Worm (Caenorhabditis elegans) whole organism, late embryonic: Measurements from ENCODE around the gene mog-4.

Experiments
- C08G9.2 ChIP-seq: sonication (generic microtip); optimal IDR thresholded peaks from 2 replicates; lab custom pipeline; 2016; ENCODE audit warnings: mild to moderate bottlenecking, missing genetic modification characterization, moderate library complexity, missing compliant biosample characterization
- F13H6.1 ChIP-seq: sonication (generic microtip); optimal IDR thresholded peaks from 2 replicates; lab custom pipeline; 2016; ENCODE audit warnings: missing genetic modification characterization, missing compliant biosample characterization
- K09A11.1 ChIP-seq: sonication (generic microtip); optimal IDR thresholded peaks from 2 replicates; lab custom pipeline; 2017; ENCODE audit warnings: antibody characterized with exemption, mild to moderate bottlenecking, missing genetic modification characterization, missing compliant biosample characterization; ENCODE audit not compliant: insufficient read depth
- T23F11.4 ChIP-seq: fragments of 200-800 bp; sonication (Bioruptor generic); optimal IDR thresholded peaks from 2 replicates; lab custom pipeline; 2018; ENCODE audit warnings: mild to moderate bottlenecking, missing genetic modification characterization, missing compliant biosample characterization
- Y22D7AL.16 ChIP-seq: sonication (generic microtip); optimal IDR thresholded peaks from 2 replicates; lab custom pipeline; 2016; ENCODE audit warnings: missing genetic modification characterization, missing compliant biosample characterization
- ahr-1 ChIP-seq: sonication (generic microtip); optimal IDR thresholded peaks from 2 replicates; lab custom pipeline; 2016; ENCODE audit warnings: missing genetic modification characterization, missing compliant biosample characterization
- ama-1 ChIP-seq: fragments of 150-350 bp; optimal IDR thresholded peaks from 2 replicates; lab custom pipeline; 2014
- ceh-18 ChIP-seq: sonication (generic microtip); optimal IDR thresholded peaks from 2 replicates; lab custom pipeline; 2016; ENCODE audit warnings: missing genetic modification characterization, missing compliant biosample characterization
- ceh-19 ChIP-seq: fragments of 200-800 bp; sonication (Bioruptor generic); optimal IDR thresholded peaks from 2 replicates; lab custom pipeline; 2018; ENCODE audit warnings: mild to moderate bottlenecking, missing genetic modification characterization, missing compliant biosample characterization
- ceh-2 ChIP-seq: sonication (generic microtip); optimal IDR thresholded peaks from 2 replicates; lab custom pipeline; 2016; ENCODE audit warnings: missing genotype, missing genetic modification characterization, missing compliant biosample characterization
- ceh-24 ChIP-seq: sonication (generic microtip); optimal IDR thresholded peaks from 2 replicates; lab custom pipeline; 2016; ENCODE audit warnings: mild to moderate bottlenecking, missing genetic modification characterization, missing compliant biosample characterization
- ceh-30 ChIP-seq: fragments of 150-350 bp; optimal IDR thresholded peaks from 2 replicates; lab custom pipeline; 2014; ENCODE audit warnings: missing biosample characterization, missing genetic modification characterization
- ceh-31 ChIP-seq: sonication (generic microtip); optimal IDR thresholded peaks from 2 replicates; lab custom pipeline; 2016; ENCODE audit warnings: missing genetic modification characterization, missing compliant biosample characterization
- ceh-45 ChIP-seq: fragments of 200-800 bp; sonication (Bioruptor generic); IDR thresholded peaks from 2 replicates; pipeline ENCODE4 v1.3.6; 2022; ENCODE audit warnings: missing genetic modification reagents, missing genetic modification characterization, missing compliant biosample characterization
- ceh-48 ChIP-seq: sonication (generic microtip); optimal IDR thresholded peaks from 2 replicates; lab custom pipeline; 2016; ENCODE audit warnings: missing genetic modification characterization, inconsistent platforms, missing compliant biosample characterization
- ceh-6 ChIP-seq: fragments of 200-800 bp; sonication (Bioruptor generic); optimal IDR thresholded peaks from 2 replicates; lab custom pipeline; 2018; ENCODE audit warnings: mild to moderate bottlenecking, missing genetic modification characterization, missing compliant biosample characterization
- ceh-9 ChIP-seq: sonication (generic microtip); optimal IDR thresholded peaks from 2 replicates; lab custom pipeline; 2016; ENCODE audit warnings: mild to moderate bottlenecking, missing genetic modification characterization, inconsistent platforms, missing compliant biosample characterization
- che-1 ChIP-seq: sonication (generic microtip); optimal IDR thresholded peaks from 2 replicates; lab custom pipeline; 2016; ENCODE audit warnings: mild to moderate bottlenecking, missing genetic modification characterization, missing compliant biosample characterization
- ets-4 ChIP-seq: sonication (generic microtip); optimal IDR thresholded peaks from 2 replicates; lab custom pipeline; 2016; ENCODE audit warnings: missing genetic modification characterization, missing compliant biosample characterization
- eyg-1 ChIP-seq: sonication (generic microtip); optimal IDR thresholded peaks from 2 replicates; lab custom pipeline; 2016; ENCODE audit warnings: missing genotype, missing genetic modification characterization, missing compliant biosample characterization
- fax-1 ChIP-seq: sonication (generic microtip); optimal IDR thresholded peaks from 2 replicates; lab custom pipeline; 2016; ENCODE audit warnings: missing genotype, missing genetic modification characterization, missing compliant biosample characterization
- fkh-6 ChIP-seq: sonication (generic microtip); optimal IDR thresholded peaks from 2 replicates; lab custom pipeline; 2016; ENCODE audit warnings: missing genetic modification characterization, missing compliant biosample characterization
- hlh-13 ChIP-seq: fragments of 200-800 bp; sonication (Bioruptor generic); optimal IDR thresholded peaks from 2 replicates; lab custom pipeline; 2018; ENCODE audit warnings: mild to moderate bottlenecking, missing genetic modification characterization, missing compliant biosample characterization
- hlh-15 ChIP-seq: sonication (generic microtip); optimal IDR thresholded peaks from 2 replicates; lab custom pipeline; 2016; ENCODE audit warnings: missing genetic modification characterization, missing compliant biosample characterization
- hlh-30 ChIP-seq: sonication (generic microtip); optimal IDR thresholded peaks from 2 replicates; lab custom pipeline; 2017; ENCODE audit warnings: antibody characterized with exemption, missing genetic modification characterization, missing compliant biosample characterization; ENCODE audit not compliant: insufficient read depth
- hlh-6 ChIP-seq: sonication (generic microtip); optimal IDR thresholded peaks from 2 replicates; lab custom pipeline; 2016; ENCODE audit warnings: missing genotype, missing genetic modification characterization, missing compliant biosample characterization
- hlh-8 ChIP-seq: sonication (generic microtip); optimal IDR thresholded peaks from 2 replicates; lab custom pipeline; 2016; ENCODE audit warnings: missing genotype, missing genetic modification characterization, missing compliant biosample characterization
- lim-6 ChIP-seq: sonication (generic microtip); optimal IDR thresholded peaks from 2 replicates; lab custom pipeline; 2016; ENCODE audit warnings: missing genetic modification characterization, missing compliant biosample characterization
- lin-11 ChIP-seq: fragments of 200-800 bp; sonication (Bioruptor generic); optimal IDR thresholded peaks from 2 replicates; lab custom pipeline; 2018; ENCODE audit warnings: mild to moderate bottlenecking, missing genetic modification characterization, missing compliant biosample characterization
- madf-2 ChIP-seq: sonication (generic microtip); optimal IDR thresholded peaks from 2 replicates; lab custom pipeline; 2017; ENCODE audit warnings: missing genetic modification characterization, missing compliant biosample characterization
- mec-3 ChIP-seq: sonication (generic microtip); optimal IDR thresholded peaks from 2 replicates; lab custom pipeline; 2016; ENCODE audit warnings: borderline replicate concordance, missing genetic modification characterization, missing compliant biosample characterization
- nfya-1 ChIP-seq: sonication (generic microtip); optimal IDR thresholded peaks from 2 replicates; lab custom pipeline; 2017; ENCODE audit warnings: missing genetic modification characterization, mild to moderate bottlenecking, missing compliant biosample characterization, antibody characterized with exemption, moderate library complexity
- nhr-11 ChIP-seq: fragments of 150-350 bp; optimal IDR thresholded peaks from 2 replicates; lab custom pipeline; 2014; ENCODE audit warnings: missing biosample characterization, missing genetic modification characterization
- npax-4 ChIP-seq: sonication (generic microtip); optimal IDR thresholded peaks from 2 replicates; lab custom pipeline; 2016; ENCODE audit warnings: missing genetic modification characterization, missing compliant biosample characterization
- odd-2 ChIP-seq: sonication (generic microtip); optimal IDR thresholded peaks from 2 replicates; lab custom pipeline; 2017; ENCODE audit warnings: antibody characterized with exemption, mild to moderate bottlenecking, missing genetic modification characterization, missing compliant biosample characterization
- pag-3 ChIP-seq: sonication (generic microtip); optimal IDR thresholded peaks from 2 replicates; lab custom pipeline; 2016; ENCODE audit warnings: missing compliant biosample characterization, missing genetic modification characterization, borderline replicate concordance
- pha-2 ChIP-seq: sonication (generic microtip); optimal IDR thresholded peaks from 2 replicates; lab custom pipeline; 2017; ENCODE audit warnings: mild to moderate bottlenecking, missing genetic modification characterization, missing compliant biosample characterization
- pqm-1 ChIP-seq: sonication (generic microtip); optimal IDR thresholded peaks from 2 replicates; lab custom pipeline; 2016; ENCODE audit warnings: missing genetic modification characterization, missing compliant biosample characterization
- pros-1 ChIP-seq: fragments of 150-350 bp; optimal IDR thresholded peaks from 2 replicates; lab custom pipeline; 2014; ENCODE audit warnings: missing biosample characterization, missing genetic modification reagents, missing genetic modification characterization
- ref-2 ChIP-seq: sonication (generic microtip); optimal IDR thresholded peaks from 2 replicates; lab custom pipeline; 2016; ENCODE audit warnings: missing genetic modification characterization, missing compliant biosample characterization
- rnt-1 ChIP-seq: sonication (generic microtip); optimal IDR thresholded peaks from 2 replicates; lab custom pipeline; 2016; ENCODE audit warnings: missing genetic modification characterization, missing compliant biosample characterization
- syd-9 ChIP-seq: sonication (generic microtip); optimal IDR thresholded peaks from 2 replicates; lab custom pipeline; 2016; ENCODE audit warnings: mild to moderate bottlenecking, missing genetic modification characterization, moderate library complexity, missing compliant biosample characterization
- tbx-2 ChIP-seq: sonication (generic microtip); optimal IDR thresholded peaks from 2 replicates; lab custom pipeline; 2016; ENCODE audit warnings: missing genetic modification characterization, missing compliant biosample characterization
- tbx-7 ChIP-seq: sonication (generic microtip); optimal IDR thresholded peaks from 2 replicates; lab custom pipeline; 2016; ENCODE audit warnings: missing genotype, missing genetic modification characterization, missing compliant biosample characterization
- ttx-3 ChIP-seq: sonication (generic microtip); optimal IDR thresholded peaks from 2 replicates; lab custom pipeline; 2016; ENCODE audit warnings: missing genetic modification reagents, missing genetic modification characterization, missing compliant biosample characterization
- unc-3 ChIP-seq, 2 experiments: fragments of 200-800 bp in 1 of 2; sonication (Bioruptor generic) in 1 of 2; sonication (generic microtip) in 1 of 2; conservative IDR thresholded peaks in 1 of 2; optimal IDR thresholded peaks in 1 of 2; 2 replicates each; pipeline versions ENCODE4 v1.3.6 to Lab custom; 2016 to 2022; ENCODE audit warnings: missing compliant biosample characterization in 2 of 2, missing genetic modification characterization in 2 of 2, missing genetic modification reagents in 1 of 2
- unc-42 ChIP-seq: sonication (generic microtip); optimal IDR thresholded peaks from 2 replicates; lab custom pipeline; 2016; ENCODE audit warnings: missing genotype, missing genetic modification characterization, missing compliant biosample characterization
- unc-86 ChIP-seq: sonication (generic microtip); optimal IDR thresholded peaks from 2 replicates; lab custom pipeline; 2016; ENCODE audit warnings: missing genetic modification characterization, missing compliant biosample characterization
- zip-5 ChIP-seq: sonication (generic microtip); optimal IDR thresholded peaks from 2 replicates; lab custom pipeline; 2016; ENCODE audit warnings: missing genetic modification characterization, missing compliant biosample characterization
- ztf-16 ChIP-seq: sonication (generic microtip); optimal IDR thresholded peaks from 2 replicates; lab custom pipeline; 2017; ENCODE audit warnings: missing genetic modification characterization, missing compliant biosample characterization

Gene mog-4

ce11 chrII:14534000-14534399, 27.4 kb downstream of the mog-4 start, which contains the start of gene C04H5.1:
TSS of gene C04H5.1 (plus strand) at chrII:14534300.
- TF ChIP-seq tbx-2 (tag; lab: Kevin White, UChicago) (no peak), lim-6 (tag; lab: Kevin White, UChicago) (no peak), hlh-30 (tag; lab: Kevin White, UChicago) (no peak)

DNA sequence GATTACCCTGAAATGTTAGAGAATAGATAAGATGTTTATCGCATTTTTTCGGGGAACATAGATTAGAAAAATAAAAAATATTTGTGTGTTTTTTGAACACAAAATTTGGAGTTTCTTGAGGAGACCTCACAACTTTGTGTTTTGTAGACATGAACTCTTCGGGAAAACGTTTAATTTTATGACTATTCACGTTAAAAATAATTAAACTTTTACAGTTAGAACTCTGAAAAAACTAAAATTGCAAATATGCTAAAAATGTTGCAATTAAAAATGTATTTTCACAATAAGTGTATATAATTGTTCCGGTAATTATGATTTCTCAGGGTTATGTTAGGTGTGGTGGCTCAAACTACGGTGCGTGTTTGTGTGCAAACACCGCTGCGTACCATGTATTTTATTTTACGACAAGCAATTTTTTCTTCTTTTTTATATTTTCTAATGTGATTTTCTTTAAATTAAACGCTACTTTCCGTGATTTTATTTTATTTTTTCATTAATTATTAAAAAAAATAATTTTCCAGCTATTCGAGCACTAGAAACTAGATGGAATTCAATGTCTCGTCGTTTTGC, 33.1 kb downstream of the mog-4 start, which contains the start of the genes F57C2.5 and spat-1:
F57C2.5 (minus strand) TSS at position 7 of the 570 bp plus-strand sequence.
spat-1 (plus strand) TSS at position 520 of the 570 bp plus-strand sequence.
- TF ChIP-seq ets-4 (tag; lab: Kevin White, UChicago) (peak; percentile 97), ceh-18 (tag; lab: Kevin White, UChicago) (peak; percentile 70), ceh-48 (tag; lab: Kevin White, UChicago) (no peak), ceh-31 (tag; lab: Kevin White, UChicago) (peak; percentile 99), unc-42 (tag; lab: Kevin White, UChicago) (peak; percentile 86), ceh-19 (GFP tag; lab: Kevin White, UChicago) (peak; percentile 64), eyg-1 (tag; lab: Kevin White, UChicago) (peak; percentile 8), pag-3 (peak; percentile 79), fax-1 (peak; percentile 94), K09A11.1 (tag; lab: Kevin White, UChicago) (no peak), syd-9 (tag; lab: Kevin White, UChicago) (peak; percentile 58), hlh-6 (tag; lab: Kevin White, UChicago) (peak; percentile 6), F13H6.1 (peak; percentile 92), Y22D7AL.16 (no peak), ceh-24 (tag; lab: Kevin White, UChicago) (peak; percentile 53), ahr-1 (tag; lab: Kevin White, UChicago) (peak; percentile 96), odd-2 (no peak), ceh-6 (GFP tag; lab: Kevin White, UChicago) (no peak), madf-2 (tag; lab: Kevin White, UChicago) (peak; percentile 6), unc-3 (GFP tag; conservative IDR thresholded peaks at IDR 0.05; lab: Robert Waterston, UW) (no peak), unc-3 (tag; optimal IDR thresholded peaks at IDR 0.05; lab: Kevin White, UChicago) (peak; percentile 74), C08G9.2 (tag; lab: Kevin White, UChicago) (peak; percentile 94), ama-1 (lab: Kevin White, UChicago) (no peak), ttx-3 (tag; lab: Kevin White, UChicago) (peak; percentile 49), pros-1 (no peak), ceh-9 (tag; lab: Kevin White, UChicago) (no peak), fkh-6 (peak; percentile 73), hlh-13 (GFP tag; lab: Kevin White, UChicago) (no peak), zip-5 (tag; lab: Kevin White, UChicago) (peak; percentile 96), nhr-11 (no peak), hlh-8 (tag; lab: Kevin White, UChicago) (peak; percentile 96), ztf-16 (peak; percentile 80), lim-6 (tag; lab: Kevin White, UChicago) (peak; percentile 93), ceh-2 (peak; percentile 96), ref-2 (peak; percentile 96), npax-4 (peak; percentile 19), pha-2 (tag; lab: Kevin White, UChicago) (peak; percentile 61), mec-3 (tag; lab: Kevin White, UChicago) (peak; percentile 73), unc-86 (tag; lab: Kevin White, UChicago) (peak; percentile 81), ceh-30 (no peak), pqm-1 (tag; lab: Kevin White, UChicago) (peak; percentile 91), che-1 (peak; percentile 51), lin-11 (tag; lab: Kevin White, UChicago) (no peak), tbx-7 (tag; lab: Kevin White, UChicago) (peak; percentile 94), ceh-45 (no peak), hlh-15 (peak; percentile 79), nfya-1 (tag; lab: Kevin White, UChicago) (peak; percentile 68), rnt-1 (tag; lab: Kevin White, UChicago) (peak; percentile 92), T23F11.4 (GFP tag; lab: Kevin White, UChicago) (no peak)
